Worm (Caenorhabditis elegans) whole organism, midembryonic: ENCODE data around the gene Y116F11B.14.

Experiments
- T22C8.4 ChIP-seq: fragments of 200-800 bp; sonication (Bioruptor generic); IDR thresholded peaks from 2 replicates; pipeline ENCODE4 v1.3.6; 2022; ENCODE audit warnings: missing genetic modification characterization, missing compliant biosample characterization
- cog-1 ChIP-seq: sonication (generic microtip); optimal IDR thresholded peaks from 2 replicates; lab custom pipeline; 2016; ENCODE audit warnings: missing genetic modification characterization, missing compliant biosample characterization
- flt-1 ChIP-seq: fragments of 200-800 bp; sonication (Bioruptor generic); IDR thresholded peaks from 2 replicates; pipeline ENCODE4 v1.3.6; 2022; ENCODE audit warnings: missing genetic modification characterization, missing compliant biosample characterization
- klf-2 ChIP-seq: fragments of 200-800 bp; sonication (Bioruptor generic); conservative IDR thresholded peaks from 2 replicates; pipeline ENCODE4 v1.3.6; 2022; ENCODE audit warnings: missing genetic modification reagents, missing genetic modification characterization, missing compliant biosample characterization
- med-1 ChIP-seq: sonication (generic microtip); optimal IDR thresholded peaks from 2 replicates; lab custom pipeline; 2017; ENCODE audit warnings: missing genetic modification characterization, mild to moderate bottlenecking, missing compliant biosample characterization, antibody characterized with exemption, missing genetic modification reagents; ENCODE audit not compliant: insufficient read depth
- ref-1 ChIP-seq: fragments of 200-800 bp; sonication (Bioruptor generic); conservative IDR thresholded peaks from 2 replicates; pipeline ENCODE4 v1.3.6; 2022; ENCODE audit warnings: missing genetic modification reagents, missing genetic modification characterization, missing compliant biosample characterization
- tab-1 ChIP-seq: fragments of 200-800 bp; sonication (Bioruptor generic); IDR thresholded peaks from 2 replicates; pipeline ENCODE4 v1.3.6; 2022; ENCODE audit warnings: missing genetic modification characterization, missing compliant biosample characterization
- ztf-23 ChIP-seq: fragments of 200-800 bp; sonication (Bioruptor generic); IDR thresholded peaks from 2 replicates; pipeline ENCODE4 v1.3.6; 2022; ENCODE audit warnings: missing genetic modification reagents, missing genetic modification characterization, missing compliant biosample characterization
- ztf-29 ChIP-seq: fragments of 200-800 bp; sonication (Bioruptor generic); IDR thresholded peaks from 2 replicates; pipeline ENCODE4 v1.3.6; 2022; ENCODE audit warnings: missing genetic modification reagents, missing genetic modification characterization, missing compliant biosample characterization

The Y116F11B.14 gene

DNA sequence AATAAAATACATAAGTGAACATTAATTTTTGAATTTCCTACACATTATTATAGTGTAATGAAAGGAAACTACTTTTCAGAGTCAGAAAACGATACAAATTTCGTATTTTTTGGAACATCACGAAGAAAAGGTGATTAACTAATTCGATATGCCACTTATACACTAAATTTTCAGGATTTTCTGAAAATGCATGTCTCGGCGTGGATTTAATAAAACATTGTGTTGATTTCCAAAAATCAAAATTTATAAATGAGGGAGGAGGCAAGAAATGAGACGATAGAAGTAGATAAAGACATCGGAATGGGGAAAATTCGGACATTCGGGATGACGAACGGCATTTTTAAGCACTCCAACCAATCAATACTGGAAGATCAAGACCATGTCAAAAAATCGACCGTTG is at the start of gene Y116F11B.14:
TSS of gene Y116F11B.14 (plus strand) at position 301 of the 400 bp plus-strand sequence.
- TF ChIP-seq ref-1, result no peak
- TF ChIP-seq cog-1, result no peak
- no peak for TF ChIP-seq ztf-23 (GFP tag; lab: Robert Waterston, UW)
- no peak for TF ChIP-seq med-1 (GFP tag; lab: Kevin White, UChicago)
- TF ChIP-seq flt-1, result no peak
- TF ChIP-seq ztf-29 (GFP tag; lab: Robert Waterston, UW), result no peak
- TF ChIP-seq T22C8.4 (GFP tag; lab: Robert Waterston, UW), result no peak
- no peak for TF ChIP-seq klf-2 (GFP tag; lab: Robert Waterston, UW)
- TF ChIP-seq tab-1, result no peak

- TF ChIP-seq T22C8.4 (GFP tag; lab: Robert Waterston, UW) (no peak), cog-1 (no peak), tab-1 (no peak), flt-1 (no peak), ref-1 (no peak), ztf-29 (GFP tag; lab: Robert Waterston, UW) (no peak), klf-2 (GFP tag; lab: Robert Waterston, UW) (no peak), ztf-23 (GFP tag; lab: Robert Waterston, UW) (no peak), med-1 (GFP tag; lab: Kevin White, UChicago) (no peak)
Observed at ce11 chrV:19853610-19854009, 45.7 kb upstream of the Y116F11B.14 start.

ce11 chrV:19856335-19856734 is 42.9 kb upstream of the Y116F11B.14 start:
- TF ChIP-seq klf-2 (GFP tag; lab: Robert Waterston, UW) (no peak), tab-1 (no peak), med-1 (GFP tag; lab: Kevin White, UChicago) (no peak), flt-1 (no peak), cog-1 (no peak), ztf-23 (GFP tag; lab: Robert Waterston, UW) (no peak), ztf-29 (GFP tag; lab: Robert Waterston, UW) (no peak), T22C8.4 (GFP tag; lab: Robert Waterston, UW) (no peak), ref-1 (no peak)

ce11 chrV:19856933-19857332 is 42.3 kb upstream of the Y116F11B.14 start:
- TF ChIP-seq ztf-23 (GFP tag; lab: Robert Waterston, UW) (no peak), ref-1 (no peak), ztf-29 (GFP tag; lab: Robert Waterston, UW) (no peak), klf-2 (GFP tag; lab: Robert Waterston, UW) (no peak), cog-1 (no peak), med-1 (GFP tag; lab: Kevin White, UChicago) (no peak), T22C8.4 (GFP tag; lab: Robert Waterston, UW) (no peak), flt-1 (no peak), tab-1 (no peak)

DNA sequence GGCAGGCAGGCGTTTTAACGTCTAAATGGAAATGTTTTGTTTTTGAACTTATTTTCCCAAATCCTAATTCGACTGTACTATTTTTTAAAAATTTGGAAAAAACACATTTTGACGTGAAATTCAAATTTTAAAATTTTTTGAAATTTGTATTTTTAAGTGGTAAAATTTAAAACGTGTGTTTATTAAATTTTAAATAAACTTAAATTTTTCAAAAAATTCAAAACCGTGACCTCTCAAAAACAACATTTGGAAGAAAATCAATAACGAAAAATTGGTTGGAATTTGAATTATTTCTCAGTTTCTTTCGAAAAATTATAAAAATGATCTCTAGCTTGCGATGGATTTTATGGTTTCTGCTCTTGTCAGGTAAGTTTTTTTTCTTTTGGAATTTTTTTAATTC is 41.9 kb upstream of the Y116F11B.14 start, which contains the start of gene Y116F11B.8:
TSS of gene Y116F11B.8 (plus strand) at position 301 of the 400 bp plus-strand sequence.
- TF ChIP-seq ref-1 (no peak), med-1 (GFP tag; lab: Kevin White, UChicago) (no peak), flt-1 (no peak), cog-1 (no peak), ztf-29 (GFP tag; lab: Robert Waterston, UW) (no peak), tab-1 (no peak), klf-2 (GFP tag; lab: Robert Waterston, UW) (no peak), T22C8.4 (GFP tag; lab: Robert Waterston, UW) (no peak), ztf-23 (GFP tag; lab: Robert Waterston, UW) (no peak)

DNA sequence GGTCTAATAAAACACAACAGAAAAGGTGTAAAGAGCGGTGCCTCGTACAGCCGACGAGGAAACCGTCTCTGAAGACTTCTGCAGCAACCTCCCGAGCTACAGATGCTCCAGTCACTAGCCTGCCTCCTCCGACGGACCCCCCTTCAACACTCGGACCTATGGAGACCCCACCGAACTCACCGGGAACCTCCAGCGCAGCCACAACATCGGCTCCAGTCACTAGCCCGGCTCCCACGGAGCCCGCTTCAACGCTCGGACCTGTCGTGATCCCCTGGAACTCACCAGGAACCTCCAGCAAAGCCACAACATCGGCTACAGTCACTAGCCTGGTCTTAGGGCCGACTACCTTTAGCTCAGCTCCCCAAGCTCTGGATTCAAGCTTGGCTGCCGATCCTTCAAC is 39.0 kb upstream of the Y116F11B.14 start:
- no peak for TF ChIP-seq ref-1
- TF ChIP-seq ztf-29 (GFP tag; lab: Robert Waterston, UW), result no peak
- TF ChIP-seq tab-1, result no peak

DNA sequence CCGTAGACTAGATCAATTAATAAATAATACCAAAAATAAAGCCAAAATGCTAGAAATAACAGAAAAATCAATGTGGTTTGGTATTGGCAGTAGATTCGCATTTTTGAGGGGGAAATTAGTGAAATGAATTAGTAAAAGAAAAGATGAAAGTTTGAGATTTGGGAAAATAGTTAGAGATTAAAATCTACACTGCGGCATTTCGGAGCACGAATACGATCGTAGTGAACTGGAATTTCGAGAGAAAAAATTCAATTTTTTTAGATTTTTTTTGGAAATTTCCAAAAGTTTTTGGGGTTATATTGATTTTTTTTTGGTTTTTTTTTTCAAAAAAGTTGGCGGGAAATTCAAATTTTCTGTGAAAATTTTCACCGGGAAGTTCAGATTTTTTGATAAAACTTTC is 31.4 kb upstream of the Y116F11B.14 start, which contains the start of gene Y116F11B.9:
TSS of gene Y116F11B.9 (minus strand) at position 101 of the 400 bp plus-strand sequence.
- TF ChIP-seq ztf-29 (GFP tag; lab: Robert Waterston, UW) (no peak), klf-2 (GFP tag; lab: Robert Waterston, UW) (no peak), T22C8.4 (GFP tag; lab: Robert Waterston, UW) (no peak)

DNA sequence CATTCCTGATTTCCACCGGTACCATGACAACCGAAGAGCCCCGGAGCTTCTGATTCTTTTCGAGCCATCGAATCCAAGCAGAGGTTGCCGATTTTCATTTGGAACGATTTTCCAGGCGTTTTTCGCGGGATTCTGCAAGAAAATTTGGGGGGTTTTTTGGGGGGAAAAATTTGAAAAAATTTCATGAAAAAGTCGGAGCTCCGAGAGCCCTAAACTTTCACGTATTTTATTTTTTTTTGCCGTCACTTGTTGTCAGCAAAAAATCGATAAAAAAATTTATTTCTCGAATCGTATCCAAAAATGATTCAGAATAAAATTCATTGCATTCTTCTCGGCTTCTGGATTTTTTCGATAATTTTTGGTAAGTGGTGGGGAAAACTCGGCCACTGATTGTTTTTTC is 16.4 kb upstream of the Y116F11B.14 start, which contains the start of gene Y116F11B.13:
TSS of gene Y116F11B.13 (plus strand) at position 301 of the 400 bp plus-strand sequence.
- TF ChIP-seq cog-1, result no peak
- TF ChIP-seq klf-2 (GFP tag; lab: Robert Waterston, UW), result no peak
- no peak for TF ChIP-seq ztf-23 (GFP tag; lab: Robert Waterston, UW)
- TF ChIP-seq tab-1, result no peak
- no peak for TF ChIP-seq flt-1
- TF ChIP-seq ref-1, result no peak
- TF ChIP-seq ztf-29 (GFP tag; lab: Robert Waterston, UW), result no peak
- no peak for TF ChIP-seq med-1 (GFP tag; lab: Kevin White, UChicago)
- TF ChIP-seq T22C8.4 (GFP tag; lab: Robert Waterston, UW), result no peak

DNA sequence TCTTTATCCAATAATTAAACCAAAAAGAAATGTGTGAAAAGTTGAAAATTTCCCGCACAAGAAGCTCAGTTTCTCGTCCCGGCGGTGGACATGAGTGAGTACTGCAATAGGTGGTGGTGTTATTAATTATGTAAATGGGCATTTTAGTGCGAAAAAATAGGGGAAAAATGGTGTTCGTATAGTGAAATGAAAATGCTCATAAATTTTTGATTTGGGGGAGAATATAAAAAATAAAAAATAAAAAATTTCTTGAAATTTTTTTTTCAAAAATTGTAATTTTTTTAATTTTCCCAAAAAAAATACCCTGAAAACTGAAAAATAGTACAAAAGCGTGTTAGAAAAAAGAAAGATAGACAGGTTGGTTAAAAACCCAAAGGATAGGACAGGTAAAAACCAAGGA is 4.0 kb upstream of the Y116F11B.14 start, which contains the start of gene gly-4:
TSS of gene gly-4 (minus strand) at position 101 of the 400 bp plus-strand sequence.
- TF ChIP-seq med-1 (GFP tag; lab: Kevin White, UChicago) (no peak), flt-1 (no peak), klf-2 (GFP tag; lab: Robert Waterston, UW) (no peak), ztf-23 (GFP tag; lab: Robert Waterston, UW) (no peak), T22C8.4 (GFP tag; lab: Robert Waterston, UW) (no peak), ztf-29 (GFP tag; lab: Robert Waterston, UW) (no peak), tab-1 (no peak), cog-1 (no peak), ref-1 (no peak)

DNA sequence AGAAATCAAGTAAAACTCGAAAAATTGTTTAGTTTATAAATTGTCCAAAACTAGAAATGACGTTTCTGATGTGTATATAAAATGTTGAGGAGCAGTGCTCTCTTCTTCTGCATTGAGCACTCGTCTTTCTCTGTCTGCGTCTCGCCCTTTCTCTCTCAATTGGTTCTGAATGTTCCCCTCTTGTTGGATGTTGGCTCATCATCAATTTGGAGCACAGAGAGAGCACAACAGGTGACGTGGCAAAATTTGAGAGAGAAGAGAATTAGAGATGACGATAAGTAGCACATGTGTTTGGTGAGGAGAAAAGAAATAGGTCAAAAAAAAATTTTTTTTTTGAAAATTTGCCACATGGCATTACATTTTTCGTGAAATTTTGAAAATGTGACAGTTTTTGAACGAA is 1.7 kb upstream of the Y116F11B.14 start:
- no peak for TF ChIP-seq T22C8.4 (GFP tag; lab: Robert Waterston, UW)
- TF ChIP-seq cog-1, result peak; percentile 23
